Worm (Caenorhabditis elegans) whole organism, L4 larva: Measurements from ENCODE around the gene C06H2.2.

Experiments used
- R02D3.7 ChIP-seq: fragments of 150-350 bp; sonication (generic microtip); optimal IDR thresholded peaks from 3 replicates; lab custom pipeline; 2014; ENCODE audit warnings: missing biosample characterization, missing genetic modification characterization
- dpl-1 ChIP-seq: fragments of 150-350 bp; optimal IDR thresholded peaks from 2 replicates; lab custom pipeline; 2014; ENCODE audit warnings: missing biosample characterization, missing genetic modification reagents, missing genetic modification characterization
- dve-1 ChIP-seq: sonication (generic microtip); optimal IDR thresholded peaks from 2 replicates; lab custom pipeline; 2017; ENCODE audit warnings: antibody characterized with exemption, mild to moderate bottlenecking, missing genetic modification characterization, missing compliant biosample characterization; ENCODE audit not compliant: insufficient read depth
- lin-39 ChIP-seq: fragments of 150-350 bp; optimal IDR thresholded peaks from 2 replicates; lab custom pipeline; 2014; ENCODE audit warnings: missing biosample characterization, missing genetic modification reagents, missing genetic modification characterization
- mdl-1 ChIP-seq, 2 experiments: fragments of 150-350 bp in 1 of 2; sonication (generic microtip) in 1 of 2; optimal IDR thresholded peaks; 2 replicates each; lab custom pipeline; 2014 to 2017; ENCODE audit warnings: missing biosample characterization in 2 of 2, missing genetic modification characterization in 2 of 2
- pha-4 ChIP-seq, 2 experiments: fragments of 150-350 bp in 1 of 2; fragments of 200-800 bp in 1 of 2; sonication (Bioruptor generic) in 1 of 2; IDR thresholded peaks in 1 of 2; optimal IDR thresholded peaks in 1 of 2; 2 replicates each; pipeline versions ENCODE4 v1.3.6 to Lab custom; 2014 to 2022; ENCODE audit warnings: missing genetic modification characterization in 2 of 2, missing genetic modification reagents in 2 of 2, missing biosample characterization in 1 of 2, missing compliant biosample characterization in 1 of 2
- pqm-1 ChIP-seq: sonication (generic microtip); optimal IDR thresholded peaks from 2 replicates; lab custom pipeline; 2017; ENCODE audit warnings: missing biosample characterization, missing genetic modification characterization

ce11 chrV:11124922-11125321, at the start of gene C06H2.2:
- TF ChIP-seq pqm-1 (no peak), dve-1 (tag; lab: Kevin White, UChicago) (no peak), mdl-1 (tag; optimal IDR thresholded peaks at IDR 0.05; lab: Kevin White, UChicago) (no peak), R02D3.7 (tag; lab: Kevin White, UChicago) (no peak), pha-4 (GFP tag; IDR thresholded peaks at IDR 0.05; lab: Robert Waterston, UW) (no peak), pha-4 (tag; optimal IDR thresholded peaks at IDR 0.05; lab: Kevin White, UChicago) (no peak), lin-39 (tag; lab: Kevin White, UChicago) (no peak), dpl-1 (GFP tag; lab: Kevin White, UChicago) (no peak)
